Fruit fly (Drosophila melanogaster): ENCODE results near the gene ro.
A peak's percentile ranks its signal among the peaks of the same experiment; 100 is the strongest.

Gene ro

dm6 chr3R:26875544-26876027, 5.4 kb downstream of the ro start, which contains the start of gene Rb97D (continued):
- TF ChIP-seq Drgx (GFP tag; IDR thresholded peaks at IDR 0.05) = peak; percentile 65
- TF ChIP-seq slp2 (GFP tag; optimal IDR thresholded peaks at IDR 0.05) = peak; percentile 32
- no peak for TF ChIP-seq psq (GFP tag; optimal IDR thresholded peaks at IDR 0.05)
- peak; percentile 52; the same call in 1 of the 3 replicates for TF ChIP-seq Optix (GFP tag; IDR thresholded peaks at IDR 0.05)
- no peak for TF ChIP-seq odd (GFP tag; optimal IDR thresholded peaks at IDR 0.05)
- peak; percentile 71 for TF ChIP-seq Camta (GFP tag; optimal IDR thresholded peaks at IDR 0.05)
- TF ChIP-seq sens (GFP tag) = peak; percentile 96
- peak; percentile 71 for TF ChIP-seq PHDP (tag; optimal IDR thresholded peaks at IDR 0.05)
- TF ChIP-seq disco-r (GFP tag; optimal IDR thresholded peaks at IDR 0.05) = no peak
- peak; percentile 38 for TF ChIP-seq CG11398 (GFP tag; optimal IDR thresholded peaks at IDR 0.05)
- peak; percentile 60 for TF ChIP-seq CG8388 (GFP tag; optimal IDR thresholded peaks at IDR 0.05)
- peak; percentile 91 for TF ChIP-seq Ets97D (GFP tag; optimal IDR thresholded peaks at IDR 0.05)
- peak; percentile 30; the same call in 1 of the 2 replicates for TF ChIP-seq CG32772 (GFP tag; IDR thresholded peaks at IDR 0.05)
- TF ChIP-seq Stat92E (GFP tag; optimal IDR thresholded peaks at IDR 0.05) = no peak
- TF ChIP-seq C15 (GFP tag; IDR thresholded peaks at IDR 0.05) = 0 out of 3 replicates have a peak, but pooled peaks have one; percentile 5
- TF ChIP-seq cg (GFP tag; optimal IDR thresholded peaks at IDR 0.05) = peak; percentile 50
- TF ChIP-seq HLH3B (GFP tag; IDR thresholded peaks at IDR 0.05) = peak; percentile 61
- peak; percentile 71 for TF ChIP-seq CG6689 (GFP tag; IDR thresholded peaks at IDR 0.05)
- peak; percentile 34 for TF ChIP-seq CG12104 (GFP tag; optimal IDR thresholded peaks at IDR 0.05)
- no peak for TF ChIP-seq hkb (optimal IDR thresholded peaks at IDR 0.05)
- TF ChIP-seq hkb (GFP tag; IDR thresholded peaks at IDR 0.05) = peak; percentile 78
- TF ChIP-seq pho (GFP tag; optimal IDR thresholded peaks at IDR 0.05) = peak; percentile 58
- no peak for TF ChIP-seq Trl (optimal IDR thresholded peaks at IDR 0.05)
- peak; percentile 81 for TF ChIP-seq Trl (GFP tag; optimal IDR thresholded peaks at IDR 0.05)
- peak; percentile 4 for TF ChIP-seq Deaf1 (tag; optimal IDR thresholded peaks at IDR 0.05)
- TF ChIP-seq sisA (GFP tag; IDR thresholded peaks at IDR 0.05) = peak; percentile 62
- no peak for TF ChIP-seq btn (GFP tag; optimal IDR thresholded peaks at IDR 0.05)
- TF ChIP-seq CkIIα-i1 (GFP tag; IDR thresholded peaks at IDR 0.05) = no peak
- TF ChIP-seq CG2202 (tag; optimal IDR thresholded peaks at IDR 0.05) = peak; percentile 11
- TF ChIP-seq jigr1 (GFP tag; IDR thresholded peaks at IDR 0.05) = no peak
- peak; percentile 2 for TF ChIP-seq kni (GFP tag; optimal IDR thresholded peaks at IDR 0.05)
- TF ChIP-seq CG14860 (GFP tag; IDR thresholded peaks at IDR 0.05; ENCODE audit: partially characterized antibody) = peak; percentile 86
- TF ChIP-seq ken (GFP tag; IDR thresholded peaks at IDR 0.05) = peak; percentile 69; the same call in 1 of the 3 replicates
- TF ChIP-seq D (optimal IDR thresholded peaks at IDR 0.05) = no peak
- TF ChIP-seq D (GFP tag; optimal IDR thresholded peaks at IDR 0.05) = peak; percentile 25
- TF ChIP-seq CG7745 (tag; optimal IDR thresholded peaks at IDR 0.05) = no peak
- TF ChIP-seq CG13123 (GFP tag; optimal IDR thresholded peaks at IDR 0.05) = peak; percentile 24
- TF ChIP-seq CG7271 (tag; optimal IDR thresholded peaks at IDR 0.05) = no peak
- no peak for TF ChIP-seq CG15073 (GFP tag; optimal IDR thresholded peaks at IDR 0.05)
- peak; percentile 70 for TF ChIP-seq dmrt11E (tag; optimal IDR thresholded peaks at IDR 0.05)
- peak; percentile 45 for TF ChIP-seq CG9727 (GFP tag; optimal IDR thresholded peaks at IDR 0.05)
- peak; percentile 76 for TF ChIP-seq CG17361 (GFP tag; IDR thresholded peaks at IDR 0.05)
- TF ChIP-seq CG1024 (GFP tag; IDR thresholded peaks at IDR 0.05) = peak; percentile 41; the same call in 1 of the 2 replicates
- TF ChIP-seq CG7556 (GFP tag; optimal IDR thresholded peaks at IDR 0.05) = peak; percentile 63
- no peak for TF ChIP-seq pan (optimal IDR thresholded peaks at IDR 0.05)
- peak in 1 of 2 experiments; percentile 84 for TF ChIP-seq pan (GFP tag; optimal IDR thresholded peaks at IDR 0.05 in 1 of 2, IDR thresholded peaks at IDR 0.05 in 1 of 2)
- peak; percentile 43 for TF ChIP-seq fu2 (GFP tag; optimal IDR thresholded peaks at IDR 0.05)
- peak; percentile 28; the same call in 1 of the 3 replicates for TF ChIP-seq croc (GFP tag; conservative IDR thresholded peaks at IDR 0.05)
- TF ChIP-seq Lhr (GFP tag; optimal IDR thresholded peaks at IDR 0.05) = peak; percentile 13
- TF ChIP-seq CG17802 (tag; optimal IDR thresholded peaks at IDR 0.05) = peak; percentile 36
- TF ChIP-seq CG17612 (GFP tag; IDR thresholded peaks at IDR 0.05) = no peak
- TF ChIP-seq Antp (GFP tag; optimal IDR thresholded peaks at IDR 0.05) = peak; percentile 73

Measured in whole organism, embryonic.